Worm (Caenorhabditis elegans): Measurements from ENCODE around the gene F18E9.7.
"Not testable (repeated sequence)": the region's sequence is repeated elsewhere in the genome, so short reads cannot be mapped to it uniquely, and the experiment has no call there.

F18E9.7 gene

ce11 chrX:8612278-8612677 is 14.7 kb upstream of the F18E9.7 start:
- TF ChIP-seq med-1 (GFP tag; optimal IDR thresholded peaks at IDR 0.05; ENCODE audit: insufficient read depth) (no peak), ztf-23 (GFP tag; IDR thresholded peaks at IDR 0.05) (no peak), klf-2 (GFP tag; conservative IDR thresholded peaks at IDR 0.05) (no peak), ztf-29 (GFP tag; IDR thresholded peaks at IDR 0.05) (no peak), ref-1 (GFP tag; conservative IDR thresholded peaks at IDR 0.05) (no peak), T22C8.4 (GFP tag; IDR thresholded peaks at IDR 0.05) (no peak), tab-1 (GFP tag; IDR thresholded peaks at IDR 0.05) (no peak), cog-1 (tag; optimal IDR thresholded peaks at IDR 0.05) (no peak), flt-1 (GFP tag; IDR thresholded peaks at IDR 0.05) (no peak)

- not testable (repeated sequence) for TF ChIP-seq tab-1 (GFP tag; IDR thresholded peaks at IDR 0.05); flt-1 (GFP tag; IDR thresholded peaks at IDR 0.05); klf-2 (GFP tag; conservative IDR thresholded peaks at IDR 0.05)
These were observed 13.1 kb upstream of the F18E9.7 start, which contains the start of gene K01A12.4 for ce11 chrX:8610606-8611005. TSS of gene K01A12.4 (plus strand) at chrX:8610906.

- TF ChIP-seq klf-2 (GFP tag; conservative IDR thresholded peaks at IDR 0.05) (no peak), ref-1 (GFP tag; conservative IDR thresholded peaks at IDR 0.05) (no peak), cog-1 (tag; optimal IDR thresholded peaks at IDR 0.05) (no peak), T22C8.4 (GFP tag; IDR thresholded peaks at IDR 0.05) (no peak), ztf-23 (GFP tag; IDR thresholded peaks at IDR 0.05) (peak; percentile 35; the same call in 1 of the 2 replicates), med-1 (GFP tag; optimal IDR thresholded peaks at IDR 0.05; ENCODE audit: insufficient read depth) (no peak), flt-1 (GFP tag; IDR thresholded peaks at IDR 0.05) (no peak), ztf-29 (GFP tag; IDR thresholded peaks at IDR 0.05) (no peak)
These were observed 11.2 kb upstream of the F18E9.7 start for ce11 chrX:8608756-8609155.

- TF ChIP-seq T22C8.4 (GFP tag; IDR thresholded peaks at IDR 0.05) (no peak), cog-1 (tag; optimal IDR thresholded peaks at IDR 0.05) (no peak), ztf-29 (GFP tag; IDR thresholded peaks at IDR 0.05) (no peak), tab-1 (GFP tag; IDR thresholded peaks at IDR 0.05) (no peak), flt-1 (GFP tag; IDR thresholded peaks at IDR 0.05) (no peak), klf-2 (GFP tag; conservative IDR thresholded peaks at IDR 0.05) (no peak), med-1 (GFP tag; optimal IDR thresholded peaks at IDR 0.05; ENCODE audit: insufficient read depth) (no peak), ref-1 (GFP tag; conservative IDR thresholded peaks at IDR 0.05) (no peak), ztf-23 (GFP tag; IDR thresholded peaks at IDR 0.05) (no peak)
These were observed 7.5 kb upstream of the F18E9.7 start, which contains the start of the genes H35N09.2 and H35N09.1 for ce11 chrX:8605005-8605404. TSS of gene H35N09.2 (minus strand) at chrX:8605058. TSS of gene H35N09.1 (plus strand) at chrX:8605339.

- TF ChIP-seq med-1 (GFP tag; optimal IDR thresholded peaks at IDR 0.05; ENCODE audit: insufficient read depth) (no peak), ztf-23 (GFP tag; IDR thresholded peaks at IDR 0.05) (no peak), ref-1 (GFP tag; conservative IDR thresholded peaks at IDR 0.05) (no peak), flt-1 (GFP tag; IDR thresholded peaks at IDR 0.05) (no peak), T22C8.4 (GFP tag; IDR thresholded peaks at IDR 0.05) (no peak)
These were observed 6.6 kb upstream of the F18E9.7 start for ce11 chrX:8604160-8604559.

ce11 chrX:8602722-8603427 is 5.3 kb upstream of the F18E9.7 start:
- TF ChIP-seq ztf-29 (GFP tag; IDR thresholded peaks at IDR 0.05) (peak; percentile 51; the same call in 1 of the 2 replicates), T22C8.4 (GFP tag; IDR thresholded peaks at IDR 0.05) (peak; percentile 9; the same call in 1 of the 2 replicates), cog-1 (tag; optimal IDR thresholded peaks at IDR 0.05) (no peak), klf-2 (GFP tag; conservative IDR thresholded peaks at IDR 0.05) (peak; percentile 74), tab-1 (GFP tag; IDR thresholded peaks at IDR 0.05) (0 out of 2 replicates have a peak, but pooled peaks have one; percentile 6), ref-1 (GFP tag; conservative IDR thresholded peaks at IDR 0.05) (0 out of 2 replicates have a peak, but pooled peaks have one; percentile 7), ztf-23 (GFP tag; IDR thresholded peaks at IDR 0.05) (peak; percentile 81), med-1 (GFP tag; optimal IDR thresholded peaks at IDR 0.05; ENCODE audit: insufficient read depth) (no peak), flt-1 (GFP tag; IDR thresholded peaks at IDR 0.05) (peak; percentile 56)

- TF ChIP-seq flt-1 (GFP tag; IDR thresholded peaks at IDR 0.05) (no peak), klf-2 (GFP tag; conservative IDR thresholded peaks at IDR 0.05) (no peak), tab-1 (GFP tag; IDR thresholded peaks at IDR 0.05) (no peak), T22C8.4 (GFP tag; IDR thresholded peaks at IDR 0.05) (no peak), ref-1 (GFP tag; conservative IDR thresholded peaks at IDR 0.05) (no peak), ztf-23 (GFP tag; IDR thresholded peaks at IDR 0.05) (no peak), ztf-29 (GFP tag; IDR thresholded peaks at IDR 0.05) (no peak), cog-1 (tag; optimal IDR thresholded peaks at IDR 0.05) (no peak), med-1 (GFP tag; optimal IDR thresholded peaks at IDR 0.05; ENCODE audit: insufficient read depth) (no peak)
These were observed 3.7 kb upstream of the F18E9.7 start, which contains the start of gene F18E9.1 for ce11 chrX:8601235-8601634. TSS of gene F18E9.1 (plus strand) at chrX:8601535.

ce11 chrX:8599725-8600124 is 2.2 kb upstream of the F18E9.7 start:
- no peak for TF ChIP-seq ztf-29 (GFP tag; IDR thresholded peaks at IDR 0.05)
- TF ChIP-seq tab-1 (GFP tag; IDR thresholded peaks at IDR 0.05), result no peak
- no peak for TF ChIP-seq cog-1 (tag; optimal IDR thresholded peaks at IDR 0.05)
- no peak for TF ChIP-seq flt-1 (GFP tag; IDR thresholded peaks at IDR 0.05)
- TF ChIP-seq ref-1 (GFP tag; conservative IDR thresholded peaks at IDR 0.05), result no peak
- TF ChIP-seq ztf-23 (GFP tag; IDR thresholded peaks at IDR 0.05), result no peak
- TF ChIP-seq klf-2 (GFP tag; conservative IDR thresholded peaks at IDR 0.05), result no peak
- no peak for TF ChIP-seq med-1 (GFP tag; optimal IDR thresholded peaks at IDR 0.05; ENCODE audit: insufficient read depth)
- TF ChIP-seq T22C8.4 (GFP tag; IDR thresholded peaks at IDR 0.05), result no peak

ce11 chrX:8598491-8598890 is 944 bp upstream of the F18E9.7 start:
- TF ChIP-seq ref-1 (GFP tag; conservative IDR thresholded peaks at IDR 0.05), result no peak
- no peak for TF ChIP-seq med-1 (GFP tag; optimal IDR thresholded peaks at IDR 0.05; ENCODE audit: insufficient read depth)

ce11 chrX:8592881-8593280 is 4.7 kb downstream of the F18E9.7 start, which contains the start of gene nlp-7:
TSS of gene nlp-7 (plus strand) at chrX:8593181.
- TF ChIP-seq med-1 (GFP tag; optimal IDR thresholded peaks at IDR 0.05; ENCODE audit: insufficient read depth) (no peak), flt-1 (GFP tag; IDR thresholded peaks at IDR 0.05) (no peak), T22C8.4 (GFP tag; IDR thresholded peaks at IDR 0.05) (no peak), tab-1 (GFP tag; IDR thresholded peaks at IDR 0.05) (no peak), klf-2 (GFP tag; conservative IDR thresholded peaks at IDR 0.05) (no peak)

Measured in whole organism, midembryonic.